Worm (Caenorhabditis elegans) whole organism, mixed stage, embryonic: ENCODE measurements around the gene EGAP9.3.

Experiments
- blmp-1 ChIP-seq: fragments of 150-350 bp; optimal IDR thresholded peaks from 2 replicates; lab custom pipeline; 2014; ENCODE audit warnings: missing biosample characterization, missing genetic modification characterization
- ces-1 ChIP-seq: fragments of 150-350 bp; optimal IDR thresholded peaks from 2 replicates; lab custom pipeline; 2014; ENCODE audit warnings: missing biosample characterization, missing genetic modification reagents, missing genetic modification characterization
- drap-1 ChIP-seq: fragments of 200-800 bp; sonication (Bioruptor generic); optimal IDR thresholded peaks from 3 replicates; lab custom pipeline; 2018; ENCODE audit warnings: mild to moderate bottlenecking, missing genetic modification characterization, missing compliant biosample characterization
- elt-1 ChIP-seq: sonication (generic microtip); optimal IDR thresholded peaks from 2 replicates; lab custom pipeline; 2017; ENCODE audit warnings: missing genetic modification characterization, mild to moderate bottlenecking, missing compliant biosample characterization, antibody characterized with exemption, moderate library complexity, borderline replicate concordance; ENCODE audit not compliant: insufficient read depth
- elt-3 ChIP-seq: fragments of 150-350 bp; optimal IDR thresholded peaks from 2 replicates; lab custom pipeline; 2014; ENCODE audit warnings: missing biosample characterization, missing genetic modification characterization
- nhr-237 ChIP-seq: fragments of 150-350 bp; optimal IDR thresholded peaks from 2 replicates; lab custom pipeline; 2014; ENCODE audit warnings: missing biosample characterization, missing genetic modification characterization
- nhr-76 ChIP-seq: sonication (generic microtip); optimal IDR thresholded peaks from 2 replicates; lab custom pipeline; 2017; ENCODE audit warnings: missing biosample characterization, missing genetic modification characterization
- unc-120 ChIP-seq: sonication (generic microtip); optimal IDR thresholded peaks from 2 replicates; lab custom pipeline; 2017; ENCODE audit warnings: missing genetic modification characterization, missing compliant biosample characterization; ENCODE audit not compliant: poor library complexity, severe bottlenecking
- unc-62 ChIP-seq: fragments of 150-350 bp; optimal IDR thresholded peaks from 2 replicates; lab custom pipeline; 2014; ENCODE audit warnings: missing biosample characterization, missing genetic modification reagents, missing genetic modification characterization
- ztf-11 ChIP-seq: fragments of 150-350 bp; optimal IDR thresholded peaks from 2 replicates; lab custom pipeline; 2014; ENCODE audit warnings: missing biosample characterization, missing genetic modification characterization

ce11 chrV:6602556-6603062 is 22.7 kb upstream of the EGAP9.3 start, which contains the start of gene ZK1055.6:
- TF ChIP-seq elt-3 (tag; lab: Kevin White, UChicago) = no peak
- no peak for TF ChIP-seq unc-62 (GFP tag; lab: Kevin White, UChicago)
- TF ChIP-seq ztf-11 (tag; lab: Kevin White, UChicago) = no peak
- no peak for TF ChIP-seq drap-1 (GFP tag; lab: Kevin White, UChicago)
- no peak for TF ChIP-seq nhr-76 (tag; lab: Kevin White, UChicago)
- no peak for TF ChIP-seq blmp-1 (tag; lab: Kevin White, UChicago)
- TF ChIP-seq elt-1 (tag; lab: Kevin White, UChicago) = no peak
- TF ChIP-seq unc-120 = no peak
- no peak for TF ChIP-seq ces-1 (GFP tag; lab: Kevin White, UChicago)
- TF ChIP-seq nhr-237 = no peak
